Fruit fly (Drosophila melanogaster): Measurements from ENCODE around the gene bc10.

The bc10 gene

DNA sequence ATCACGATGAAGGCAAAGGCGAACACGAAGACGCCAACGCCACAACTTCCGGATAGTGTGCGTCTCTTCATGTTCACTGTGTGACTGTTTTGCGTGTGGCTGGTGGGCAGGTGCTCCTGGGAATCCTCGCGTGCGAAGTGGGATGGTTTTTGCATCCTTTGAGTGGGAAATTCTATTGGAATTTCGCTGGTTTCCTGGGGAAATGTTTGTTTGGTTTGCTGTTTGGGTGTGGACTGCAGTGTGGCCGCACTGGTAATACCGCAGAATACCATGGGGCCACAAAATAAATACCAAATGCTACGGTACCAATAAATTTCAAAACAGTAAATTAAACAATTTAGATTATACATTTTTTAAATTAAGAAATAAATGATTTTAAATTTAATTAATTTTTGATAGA is 3.7 kb upstream of the bc10 start, which contains the start of gene sinu (continued):
- TF ChIP-seq Sry-β (GFP tag; optimal IDR thresholded peaks at IDR 0.05) (no peak), CG4617 (GFP tag; optimal IDR thresholded peaks at IDR 0.05; ENCODE audit: borderline replicate concordance) (peak; percentile 71), br (optimal IDR thresholded peaks at IDR 0.05) (no peak), B-H2 (GFP tag; optimal IDR thresholded peaks at IDR 0.05) (no peak), CG2712 (tag; optimal IDR thresholded peaks at IDR 0.05) (peak; percentile 28), MESR4 (GFP tag; optimal IDR thresholded peaks at IDR 0.05) (peak; percentile 84)

DNA sequence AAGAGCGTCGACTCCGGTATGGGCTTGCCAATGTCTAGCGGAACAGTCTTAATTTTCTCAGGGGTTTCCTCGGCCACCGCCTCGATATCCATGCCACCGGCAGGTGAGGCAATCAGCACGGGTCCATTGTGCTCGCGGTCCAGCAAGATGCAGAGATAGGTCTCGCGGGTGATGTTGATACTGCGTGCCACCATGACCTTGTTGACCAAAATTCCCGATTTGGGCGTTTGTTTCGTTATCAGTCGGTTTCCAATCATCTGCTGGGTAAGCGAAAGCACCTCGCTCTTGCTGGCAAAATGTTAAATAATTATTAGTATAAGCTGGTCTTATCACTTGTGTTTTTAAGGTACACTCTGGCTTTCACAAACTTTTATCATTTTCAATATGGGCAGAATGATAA is 2.4 kb upstream of the bc10 start:
- no peak for TF ChIP-seq CG7786 (GFP tag; optimal IDR thresholded peaks at IDR 0.05)
- 0 out of 2 replicates have a peak, but pooled peaks have one; percentile 8 for TF ChIP-seq chm (GFP tag; IDR thresholded peaks at IDR 0.05)

dm6 chr3L:5563309-5564182 is 1.5 kb upstream of the bc10 start, which contains the start of the genes ScsbetaG and Sras:
TSS of gene ScsbetaG (minus strand) at chr3L:5563691.
TSS of gene Sras (plus strand) at chr3L:5563774.
- TF ChIP-seq MESR4 (GFP tag; optimal IDR thresholded peaks at IDR 0.05) (peak; percentile 55), hkb (optimal IDR thresholded peaks at IDR 0.05) (no peak), hkb (GFP tag; IDR thresholded peaks at IDR 0.05) (no peak), H2.0 (GFP tag; IDR thresholded peaks at IDR 0.05) (no peak), Rx (GFP tag; IDR thresholded peaks at IDR 0.05) (no peak), CG11723 (GFP tag; optimal IDR thresholded peaks at IDR 0.05) (no peak), Ets97D (GFP tag; optimal IDR thresholded peaks at IDR 0.05) (peak; percentile 15), CG4617 (GFP tag; optimal IDR thresholded peaks at IDR 0.05; ENCODE audit: borderline replicate concordance) (peak; percentile 55), HLH54F (GFP tag; optimal IDR thresholded peaks at IDR 0.05) (no peak), YL-1 (GFP tag; optimal IDR thresholded peaks at IDR 0.05) (peak; percentile 36), shn (GFP tag; optimal IDR thresholded peaks at IDR 0.05) (no peak), Kr (GFP tag; optimal IDR thresholded peaks at IDR 0.05) (no peak), ttk (GFP tag; IDR thresholded peaks at IDR 0.05) (no peak), CG8290 (GFP tag; optimal IDR thresholded peaks at IDR 0.05) (no peak), CG8290 (tag; optimal IDR thresholded peaks at IDR 0.05) (peak in 1 of 2 experiments; percentile 63), grn (GFP tag; optimal IDR thresholded peaks at IDR 0.05) (peak; percentile 98), Dek (tag; optimal IDR thresholded peaks at IDR 0.05) (no peak), CG6791 (GFP tag; IDR thresholded peaks at IDR 0.05; ENCODE audit: partially characterized antibody) (peak; percentile 4; the same call in 1 of the 3 replicates), B-H2 (GFP tag; optimal IDR thresholded peaks at IDR 0.05) (peak; percentile 11), unc-4 (GFP tag; IDR thresholded peaks at IDR 0.05; ENCODE audit: partially characterized antibody) (peak; percentile 51), chinmo (GFP tag; IDR thresholded peaks at IDR 0.05; ENCODE audit: partially characterized antibody) (peak; percentile 49; the same call in 1 of the 4 replicates), ERR (GFP tag; optimal IDR thresholded peaks at IDR 0.05) (no peak), gcm2 (GFP tag; optimal IDR thresholded peaks at IDR 0.05) (no peak), ewg (GFP tag; optimal IDR thresholded peaks at IDR 0.05) (no peak), CG17385 (GFP tag; optimal IDR thresholded peaks at IDR 0.05) (no peak), BEAF-32 (GFP tag; optimal IDR thresholded peaks at IDR 0.05) (peak; percentile 47), Elba2 (GFP tag; optimal IDR thresholded peaks at IDR 0.05) (peak; percentile 35), CG2116 (GFP tag; optimal IDR thresholded peaks at IDR 0.05) (peak; percentile 10), nerfin-1 (tag; optimal IDR thresholded peaks at IDR 0.05) (peak; percentile 26), hbn (GFP tag; IDR thresholded peaks at IDR 0.05; ENCODE audit: partially characterized antibody) (peak; percentile 35; the same call in 1 of the 2 replicates), sens (GFP tag) (peak; percentile 55), CG7271 (tag; optimal IDR thresholded peaks at IDR 0.05) (no peak), pzg (GFP tag; optimal IDR thresholded peaks at IDR 0.05) (peak; percentile 94), CG10366 (GFP tag; IDR thresholded peaks at IDR 0.05) (no peak), D19A (tag; optimal IDR thresholded peaks at IDR 0.05) (no peak), sqz (GFP tag; optimal IDR thresholded peaks at IDR 0.05) (no peak), CG13624 (GFP tag; optimal IDR thresholded peaks at IDR 0.05) (peak; percentile 7), bbx (GFP tag; IDR thresholded peaks at IDR 0.05; ENCODE audit: partially characterized antibody) (peak; percentile 32; the same call in 1 of the 2 replicates), CG17912 (GFP tag; optimal IDR thresholded peaks at IDR 0.05) (no peak), CG34224 (GFP tag; IDR thresholded peaks at IDR 0.05; ENCODE audit: partially characterized antibody) (peak; percentile 63; the same call in 2 of the 3 replicates)
